Fruit fly (Drosophila melanogaster) whole organism, embryonic: ENCODE results near the gene dao.

Experiments
- Awh ChIP-seq: fragments of 200-800 bp; sonication (Bioruptor generic); IDR thresholded peaks from 2 replicates; pipeline ENCODE4, ENCODE4 v1.3.6; 2022; ENCODE audit warnings: missing biosample characterization, missing genetic modification characterization
- B-H2 ChIP-seq: fragments of 200-800 bp; sonication (Bioruptor generic); optimal IDR thresholded peaks from 2 replicates; lab custom pipeline; 2018; ENCODE audit warnings: missing biosample characterization, mild to moderate bottlenecking, missing genetic modification characterization
- CG11456 ChIP-seq: fragments of 200-800 bp; sonication (Bioruptor generic); IDR thresholded peaks from 3 replicates; pipeline ENCODE4 v1.3.6; 2022; ENCODE audit warnings: missing biosample characterization, missing genetic modification characterization
- CG11696 ChIP-seq: fragments of 200-800 bp; sonication (Bioruptor generic); IDR thresholded peaks from 2 replicates; pipeline ENCODE4 v1.3.6; 2022; ENCODE audit warnings: missing biosample characterization, missing genetic modification characterization
- CG12104 ChIP-seq: fragments of 200-800 bp; sonication (Bioruptor generic); optimal IDR thresholded peaks from 3 replicates; lab custom pipeline; 2016; ENCODE audit warnings: missing biosample characterization, missing genetic modification characterization
- CG12659 ChIP-seq: fragments of 200-800 bp; sonication (Bioruptor generic); optimal IDR thresholded peaks from 3 replicates; lab custom pipeline; 2017; ENCODE audit warnings: mild to moderate bottlenecking, missing biosample characterization, missing genetic modification reagents, missing genetic modification characterization
- CG13123 ChIP-seq: fragments of 200-800 bp; sonication (Bioruptor generic); optimal IDR thresholded peaks from 2 replicates; lab custom pipeline; 2016; ENCODE audit warnings: missing biosample characterization, missing genetic modification characterization
- CG14014 ChIP-seq: fragments of 200-800 bp; sonication (Bioruptor generic); IDR thresholded peaks from 2 replicates; pipeline ENCODE4 v1.3.6; 2022; ENCODE audit warnings: missing biosample characterization, missing genetic modification characterization
- CG15073 ChIP-seq: fragments of 200-800 bp; sonication (Bioruptor generic); optimal IDR thresholded peaks from 2 replicates; lab custom pipeline; 2016; ENCODE audit warnings: missing biosample characterization, missing genetic modification characterization
- CG16863 ChIP-seq: fragments of 200-800 bp; sonication (Bioruptor generic); optimal IDR thresholded peaks from 3 replicates; lab custom pipeline; 2016; ENCODE audit warnings: missing biosample characterization, missing genetic modification characterization
- CG17328 ChIP-seq: fragments of 200-800 bp; sonication (Bioruptor generic); IDR thresholded peaks from 2 replicates; pipeline ENCODE4 v1.3.6; 2022; ENCODE audit warnings: missing biosample characterization, missing genetic modification characterization
- CG17361 ChIP-seq: fragments of 200-800 bp; sonication (Bioruptor generic); IDR thresholded peaks from 3 replicates; pipeline ENCODE4 v1.3.6; 2022; ENCODE audit warnings: missing biosample characterization, missing genetic modification characterization
- CG17568 ChIP-seq: fragments of 200-800 bp; sonication (Bioruptor generic); optimal IDR thresholded peaks from 2 replicates; lab custom pipeline; 2018; ENCODE audit warnings: missing biosample characterization, mild to moderate bottlenecking, missing genetic modification characterization, moderate library complexity
- CG17802 ChIP-seq: fragments of 200-800 bp; sonication (Bioruptor generic); optimal IDR thresholded peaks from 2 replicates; lab custom pipeline; 2018; ENCODE audit warnings: missing biosample characterization, mild to moderate bottlenecking, missing genetic modification characterization, moderate library complexity
- CG18764 ChIP-seq: fragments of 200-800 bp; sonication (Bioruptor generic); optimal IDR thresholded peaks from 3 replicates; lab custom pipeline; 2016; ENCODE audit warnings: missing biosample characterization, missing genetic modification characterization
- CG32532 ChIP-seq: fragments of 200-800 bp; sonication (Bioruptor generic); IDR thresholded peaks from 2 replicates; pipeline ENCODE4 v1.3.6; 2022; ENCODE audit warnings: missing biosample characterization, missing genetic modification characterization
- CG3838 ChIP-seq: fragments of 200-800 bp; sonication (Bioruptor generic); optimal IDR thresholded peaks from 3 replicates; lab custom pipeline; 2016; ENCODE audit warnings: missing biosample characterization, missing genetic modification characterization
- CG4360 ChIP-seq: fragments of 200-800 bp; sonication (Bioruptor generic); IDR thresholded peaks from 2 replicates; pipeline ENCODE4 v1.3.6; 2022; ENCODE audit warnings: missing biosample characterization, missing genetic modification characterization
- CG6854 ChIP-seq: fragments of 200-800 bp; sonication (Bioruptor generic); optimal IDR thresholded peaks from 3 replicates; lab custom pipeline; 2017; ENCODE audit warnings: missing biosample characterization, mild to moderate bottlenecking, missing genetic modification characterization
- CG9215 ChIP-seq: fragments of 200-800 bp; sonication (Bioruptor generic); IDR thresholded peaks from 2 replicates; pipeline ENCODE4 v1.3.6; 2022; ENCODE audit warnings: missing biosample characterization, missing genetic modification characterization
- CG9727 ChIP-seq: fragments of 200-800 bp; sonication (Bioruptor generic); optimal IDR thresholded peaks from 3 replicates; lab custom pipeline; 2017; ENCODE audit warnings: missing biosample characterization, mild to moderate bottlenecking, missing genetic modification characterization
- CG9876 ChIP-seq: fragments of 200-800 bp; sonication (Bioruptor generic); optimal IDR thresholded peaks from 2 replicates; lab custom pipeline; 2016; ENCODE audit warnings: missing biosample characterization, missing genetic modification characterization
- Deaf1 ChIP-seq: fragments of 200-800 bp; optimal IDR thresholded peaks from 3 replicates; lab custom pipeline; 2019; ENCODE audit warnings: missing biosample characterization, mild to moderate bottlenecking, missing genetic modification characterization, moderate library complexity
- ERR ChIP-seq: fragments of 200-800 bp; sonication (Bioruptor generic); optimal IDR thresholded peaks from 2 replicates; lab custom pipeline; 2016; ENCODE audit warnings: missing biosample characterization, missing genetic modification characterization
- Gsc ChIP-seq: fragments of 200-800 bp; sonication (Bioruptor generic); IDR thresholded peaks from 2 replicates; pipeline ENCODE4 v1.3.6; 2022; ENCODE audit warnings: missing biosample characterization, missing genetic modification characterization
- Gug ChIP-seq: fragments of 200-800 bp; sonication (Bioruptor generic); IDR thresholded peaks from 4 replicates; pipeline ENCODE4 v1.3.6; 2022; ENCODE audit warnings: missing biosample characterization, missing genetic modification characterization
- HHEX ChIP-seq: fragments of 200-800 bp; sonication (Bioruptor generic); optimal IDR thresholded peaks from 3 replicates; lab custom pipeline; 2017; ENCODE audit warnings: missing biosample characterization, mild to moderate bottlenecking, missing genetic modification characterization, missing genetic modification reagents
- HmgZ ChIP-seq: fragments of 200-800 bp; sonication (Bioruptor generic); optimal IDR thresholded peaks from 2 replicates; lab custom pipeline; 2018; ENCODE audit warnings: missing biosample characterization, mild to moderate bottlenecking, missing genetic modification characterization
- Lpt ChIP-seq: fragments of >200 bp; optimal IDR thresholded peaks from 2 replicates; lab custom pipeline; 2018; ENCODE audit warnings: missing biosample characterization, missing genetic modification characterization
- NK7.1 ChIP-seq: fragments of 200-800 bp; sonication (Bioruptor generic); optimal IDR thresholded peaks from 3 replicates; lab custom pipeline; 2016; ENCODE audit warnings: missing biosample characterization, missing genetic modification characterization
- Oli ChIP-seq: fragments of 200-800 bp; sonication (Bioruptor generic); optimal IDR thresholded peaks from 2 replicates; lab custom pipeline; 2018; ENCODE audit warnings: missing biosample characterization, mild to moderate bottlenecking, missing genetic modification characterization, moderate library complexity
- Sin3A ChIP-seq: fragments of >200 bp; optimal IDR thresholded peaks from 2 replicates; lab custom pipeline; 2018
- abd-A ChIP-seq: fragments of 200-800 bp; sonication (Bioruptor generic); optimal IDR thresholded peaks from 3 replicates; lab custom pipeline; 2019; ENCODE audit warnings: missing biosample characterization, mild to moderate bottlenecking, missing genetic modification characterization, moderate library complexity
- btn ChIP-seq: fragments of 200-800 bp; sonication (Bioruptor generic); optimal IDR thresholded peaks from 2 replicates; lab custom pipeline; 2016; ENCODE audit warnings: missing biosample characterization, missing genetic modification characterization
- ci ChIP-seq: fragments of 200-800 bp; sonication (Bioruptor generic); IDR thresholded peaks from 3 replicates; pipeline ENCODE4 v1.3.6; 2022; ENCODE audit warnings: missing biosample characterization, missing genetic modification characterization
- crp ChIP-seq, 2 experiments: fragments of 200-800 bp; sonication (Bioruptor generic); optimal IDR thresholded peaks; 2 replicates in 1 of 2; 3 replicates in 1 of 2; lab custom pipeline; 2017; ENCODE audit warnings: missing biosample characterization in 2 of 2, missing genetic modification characterization in 2 of 2, mild to moderate bottlenecking in 1 of 2, moderate library complexity in 1 of 2
- dan ChIP-seq: fragments of 200-800 bp; sonication (Bioruptor generic); IDR thresholded peaks from 2 replicates; pipeline ENCODE4 v1.3.6; 2022; ENCODE audit warnings: missing biosample characterization, missing genetic modification characterization
- ewg ChIP-seq: fragments of 200-800 bp; sonication (Bioruptor generic); optimal IDR thresholded peaks from 3 replicates; lab custom pipeline; 2017; ENCODE audit warnings: mild to moderate bottlenecking, missing biosample characterization, missing genetic modification reagents, missing genetic modification characterization
- lbe ChIP-seq: fragments of 200-800 bp; sonication (Bioruptor generic); optimal IDR thresholded peaks from 2 replicates; lab custom pipeline; 2016; ENCODE audit warnings: missing biosample characterization, mild to moderate bottlenecking, missing genetic modification characterization
- lov ChIP-seq, 2 experiments: fragments of 200-800 bp in 1 of 2; fragments of >200 bp in 1 of 2; sonication (Bioruptor generic) in 1 of 2; IDR thresholded peaks in 1 of 2; optimal IDR thresholded peaks in 1 of 2; 2 replicates in 1 of 2; 3 replicates in 1 of 2; pipeline versions ENCODE4 v1.3.6 to Lab custom; 2017 to 2022; ENCODE audit warnings: missing biosample characterization in 1 of 2, missing genetic modification characterization in 1 of 2
- mirr ChIP-seq: fragments of 200-800 bp; sonication (Bioruptor generic); optimal IDR thresholded peaks from 3 replicates; lab custom pipeline; 2018; ENCODE audit warnings: missing biosample characterization, mild to moderate bottlenecking, missing genetic modification characterization
- oc ChIP-seq: fragments of 200-800 bp; sonication (Bioruptor generic); optimal IDR thresholded peaks from 2 replicates; lab custom pipeline; 2018; ENCODE audit warnings: missing biosample characterization, mild to moderate bottlenecking, missing genetic modification characterization, moderate library complexity
- pho ChIP-seq: fragments of 200-800 bp; sonication (Bioruptor generic); optimal IDR thresholded peaks from 2 replicates; lab custom pipeline; 2016; ENCODE audit warnings: missing biosample characterization, missing genetic modification characterization
- psq ChIP-seq: fragments of 200-800 bp; sonication (Bioruptor generic); optimal IDR thresholded peaks from 2 replicates; lab custom pipeline; 2017; ENCODE audit warnings: missing biosample characterization, missing genetic modification characterization
- salm ChIP-seq: fragments of 200-800 bp; sonication (Bioruptor generic); optimal IDR thresholded peaks from 2 replicates; lab custom pipeline; 2018; ENCODE audit warnings: missing biosample characterization, mild to moderate bottlenecking, missing genetic modification characterization
- scrt ChIP-seq: fragments of 200-800 bp; sonication (Bioruptor generic); optimal IDR thresholded peaks from 2 replicates; lab custom pipeline; 2018; ENCODE audit warnings: missing biosample characterization, mild to moderate bottlenecking, missing genetic modification characterization, moderate library complexity
- sens ChIP-seq: fragments of 200-800 bp; sonication (Bioruptor generic); peaks from one replicate; lab custom pipeline; 2016; ENCODE audit warnings: missing biosample characterization, missing genetic modification characterization
- sim ChIP-seq: fragments of 200-800 bp; sonication (Bioruptor generic); IDR thresholded peaks from 2 replicates; pipeline ENCODE4 v1.3.6; 2022; ENCODE audit warnings: missing biosample characterization, missing genetic modification characterization
- sna ChIP-seq: fragments of 200-800 bp; sonication (Bioruptor generic); IDR thresholded peaks from 2 replicates; pipeline ENCODE4 v1.3.6; 2022; ENCODE audit warnings: missing biosample characterization, missing genetic modification characterization; ENCODE audit not compliant: partially characterized antibody
- tin ChIP-seq: fragments of 200-800 bp; sonication (Bioruptor generic); optimal IDR thresholded peaks from 3 replicates; lab custom pipeline; 2016; ENCODE audit warnings: missing biosample characterization, missing genetic modification characterization
- vnd ChIP-seq: fragments of 200-800 bp; sonication (Bioruptor generic); IDR thresholded peaks from 3 replicates; pipeline ENCODE4 v1.3.6; 2022; ENCODE audit warnings: missing biosample characterization, missing genetic modification characterization; ENCODE audit not compliant: partially characterized antibody
- wor ChIP-seq: fragments of 200-800 bp; sonication (Bioruptor generic); IDR thresholded peaks from 2 replicates; pipeline ENCODE4 v1.3.6; 2022; ENCODE audit warnings: missing biosample characterization, missing genetic modification characterization
- zfh1 ChIP-seq: fragments of 200-800 bp; sonication (Bioruptor generic); IDR thresholded peaks from 3 replicates; pipeline ENCODE4 v1.3.6; 2022; ENCODE audit warnings: missing biosample characterization, missing genetic modification characterization

The dao gene

DNA sequence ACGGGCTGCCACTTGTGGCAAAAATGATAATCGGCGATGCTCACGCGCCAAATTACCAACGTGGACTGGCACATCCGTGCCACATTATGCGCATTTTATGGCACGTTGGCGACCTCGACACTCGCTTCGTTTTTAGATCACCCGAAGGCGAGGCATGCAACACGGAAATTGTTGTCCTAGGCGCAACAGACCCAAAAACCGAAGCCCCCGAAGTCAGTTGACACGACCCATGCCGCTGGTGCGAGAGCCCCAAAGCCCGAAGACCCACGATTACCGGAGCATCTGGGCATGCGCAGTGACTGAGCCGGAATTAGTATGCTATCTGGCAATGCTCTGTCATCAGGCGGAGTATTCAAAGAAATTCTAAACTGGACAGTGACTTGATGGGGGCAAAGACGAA is 48.3 kb upstream of the dao start, which contains the start of gene CG4168:
TSS of gene CG4168 (minus strand) at position 51 of the 400 bp plus-strand sequence.
- TF ChIP-seq sim (GFP tag; lab: Robert Waterston, UW): no peak
- TF ChIP-seq btn (GFP tag; lab: Kevin White, UChicago): no peak
- no peak for TF ChIP-seq CG18764 (GFP tag; lab: Kevin White, UChicago)
- TF ChIP-seq CG6854: no peak
- no peak for TF ChIP-seq Awh (GFP tag; lab: Robert Waterston, UW)
- TF ChIP-seq HHEX (GFP tag; lab: Kevin White, UChicago): no peak
- no peak for TF ChIP-seq vnd (GFP tag; lab: Robert Waterston, UW)
- no peak for TF ChIP-seq Oli (tag; lab: Kevin White, UChicago)
- no peak for TF ChIP-seq ci (GFP tag; lab: Robert Waterston, UW)
- TF ChIP-seq CG12104: no peak
- TF ChIP-seq abd-A (tag; lab: Kevin White, UChicago): peak; percentile 69
- 0 out of 3 replicates have a peak, but pooled peaks have one; percentile 25 for TF ChIP-seq CG11456 (GFP tag; lab: Robert Waterston, UW)
- TF ChIP-seq salm: no peak
- TF ChIP-seq Deaf1: peak; percentile 99
- TF ChIP-seq psq (GFP tag; lab: Kevin White, UChicago): no peak
- no peak for TF ChIP-seq CG17361 (GFP tag; lab: Robert Waterston, UW)
- 0 out of 2 replicates have a peak, but pooled peaks have one; percentile 37 for TF ChIP-seq CG9215 (GFP tag; lab: Robert Waterston, UW)
- TF ChIP-seq HmgZ (tag; lab: Kevin White, UChicago): no peak
- TF ChIP-seq lbe: no peak
- TF ChIP-seq CG15073 (GFP tag; lab: Kevin White, UChicago): no peak
- no peak for TF ChIP-seq CG9876
- no peak for TF ChIP-seq CG17568 (GFP tag; lab: Kevin White, UChicago)
- TF ChIP-seq Gug (GFP tag; lab: Robert Waterston, UW): no peak
- TF ChIP-seq tin (GFP tag; lab: Kevin White, UChicago): no peak
- no peak for TF ChIP-seq oc (tag; lab: Kevin White, UChicago)
- no peak for TF ChIP-seq CG11696 (GFP tag; lab: Robert Waterston, UW)
- no peak for TF ChIP-seq CG13123 (GFP tag; lab: Kevin White, UChicago)
- no peak for TF ChIP-seq CG9727 (GFP tag; lab: Kevin White, UChicago)
- no peak for TF ChIP-seq lov (optimal IDR thresholded peaks at IDR 0.05; lab: Kevin White, UChicago)
- TF ChIP-seq lov (GFP tag; IDR thresholded peaks at IDR 0.05; lab: Robert Waterston, UW): no peak
- no peak for TF ChIP-seq CG17328 (GFP tag; lab: Robert Waterston, UW)
- no peak for TF ChIP-seq ERR (GFP tag; lab: Kevin White, UChicago)
- TF ChIP-seq ewg: peak; percentile 96
- TF ChIP-seq CG17802: no peak
- TF ChIP-seq NK7.1: no peak
- no peak for TF ChIP-seq CG32532 (GFP tag; lab: Robert Waterston, UW)
- no peak for TF ChIP-seq wor
- no peak for TF ChIP-seq Lpt (GFP tag; lab: Kevin White, UChicago)
- TF ChIP-seq sens: no peak
- no peak for TF ChIP-seq CG12659 (GFP tag; lab: Kevin White, UChicago)
- TF ChIP-seq zfh1 (GFP tag; lab: Robert Waterston, UW): no peak
- no peak for TF ChIP-seq sna
- no peak for TF ChIP-seq crp (GFP tag; optimal IDR thresholded peaks at IDR 0.05; lab: Kevin White, UChicago)
- TF ChIP-seq CG3838 (GFP tag; lab: Kevin White, UChicago): no peak
- no peak for TF ChIP-seq CG14014 (GFP tag; lab: Robert Waterston, UW)
- TF ChIP-seq pho (GFP tag; lab: Kevin White, UChicago): no peak
- no peak for TF ChIP-seq Sin3A (lab: Kevin White, UChicago)
- TF ChIP-seq scrt (GFP tag; lab: Kevin White, UChicago): peak; percentile 67
- TF ChIP-seq dan (GFP tag; lab: Robert Waterston, UW): no peak
- TF ChIP-seq B-H2 (GFP tag; lab: Kevin White, UChicago): no peak
- TF ChIP-seq CG4360 (GFP tag; lab: Robert Waterston, UW): no peak
- TF ChIP-seq Gsc (GFP tag; lab: Robert Waterston, UW): no peak
- no peak for TF ChIP-seq CG16863 (GFP tag; lab: Kevin White, UChicago)
- TF ChIP-seq mirr: no peak
